Worm (Caenorhabditis elegans) whole organism, L4 larva: ENCODE results near the gene dnj-5.
A peak's percentile ranks its signal among the peaks of the same experiment; 100 is the strongest.

Experiments
- F37D6.2 ChIP-seq: sonication (generic microtip); optimal IDR thresholded peaks from 2 replicates; lab custom pipeline; 2016; ENCODE audit warnings: mild to moderate bottlenecking, missing genetic modification characterization, missing compliant biosample characterization
- T26A8.4 ChIP-seq: fragments of 200-800 bp; sonication (Bioruptor generic); IDR thresholded peaks from 2 replicates; pipeline ENCODE4 v1.3.6; 2022; ENCODE audit warnings: missing genetic modification characterization, missing compliant biosample characterization
- ZK337.2 ChIP-seq: fragments of 200-800 bp; sonication (Bioruptor generic); IDR thresholded peaks from 2 replicates; pipeline ENCODE4 v1.3.6; 2022; ENCODE audit warnings: missing genetic modification reagents, missing genetic modification characterization, missing compliant biosample characterization
- aha-1 ChIP-seq: fragments of 150-350 bp; peaks from one replicate; lab custom pipeline; 2014; ENCODE audit warnings: missing biosample characterization, missing genetic modification characterization
- ctbp-1 ChIP-seq: fragments of 200-800 bp; sonication (Bioruptor generic); IDR thresholded peaks from 2 replicates; pipeline ENCODE4 v1.3.6; 2022; ENCODE audit warnings: missing genetic modification reagents, missing genetic modification characterization, missing compliant biosample characterization
- dmd-9 ChIP-seq: fragments of 200-800 bp; sonication (Bioruptor generic); IDR thresholded peaks from 2 replicates; pipeline ENCODE4 v1.3.6; 2022; ENCODE audit warnings: missing genetic modification reagents, missing genetic modification characterization, missing compliant biosample characterization
- dpl-1 ChIP-seq: fragments of 150-350 bp; optimal IDR thresholded peaks from 2 replicates; lab custom pipeline; 2014; ENCODE audit warnings: missing biosample characterization, missing genetic modification reagents, missing genetic modification characterization
- egl-27 ChIP-seq: sonication (generic microtip); optimal IDR thresholded peaks from 3 replicates; lab custom pipeline; 2017; ENCODE audit warnings: missing biosample characterization, missing genetic modification reagents, missing genetic modification characterization
- egl-43 ChIP-seq: fragments of 200-800 bp; sonication (Bioruptor generic); IDR thresholded peaks from 2 replicates; pipeline ENCODE4 v1.3.6; 2022; ENCODE audit warnings: missing genetic modification reagents, missing genetic modification characterization, missing compliant biosample characterization
- fkh-10 ChIP-seq: fragments of 150-350 bp; optimal IDR thresholded peaks from 2 replicates; lab custom pipeline; 2014; ENCODE audit warnings: missing biosample characterization, missing genetic modification reagents, missing genetic modification characterization
- fos-1 ChIP-seq: fragments of 150-350 bp; optimal IDR thresholded peaks from 2 replicates; lab custom pipeline; 2014; ENCODE audit warnings: missing biosample characterization, missing genetic modification characterization
- hmg-1.1 ChIP-seq: fragments of 200-800 bp; sonication (Bioruptor generic); IDR thresholded peaks from 2 replicates; pipeline ENCODE4 v1.3.6; 2022; ENCODE audit warnings: missing genetic modification reagents, missing genetic modification characterization, missing compliant biosample characterization
- lin-15B ChIP-seq: fragments of 150-350 bp; sonication (generic microtip); optimal IDR thresholded peaks from 3 replicates; lab custom pipeline; 2014; ENCODE audit warnings: missing biosample characterization, missing genetic modification characterization
- lin-29 ChIP-seq: fragments of 200-800 bp; sonication (Bioruptor generic); IDR thresholded peaks from 2 replicates; pipeline ENCODE4 v1.3.6; 2022; ENCODE audit warnings: missing genetic modification reagents, missing genetic modification characterization, missing compliant biosample characterization
- lin-38 ChIP-seq: fragments of 200-800 bp; sonication (Bioruptor generic); IDR thresholded peaks from 2 replicates; pipeline ENCODE4 v1.3.6; 2022; ENCODE audit warnings: missing genetic modification reagents, missing genetic modification characterization, missing compliant biosample characterization
- lsy-2 ChIP-seq, 2 experiments: fragments of 150-350 bp in 1 of 2; sonication (generic microtip) in 1 of 2; optimal IDR thresholded peaks; 2 replicates each; lab custom pipeline; 2014 to 2017; ENCODE audit warnings: missing biosample characterization in 2 of 2, missing genetic modification characterization in 2 of 2
- madf-5 ChIP-seq, 2 experiments: fragments of 200-800 bp; sonication (Bioruptor generic); IDR thresholded peaks; 2 replicates each; pipeline ENCODE4 v1.3.6; 2022; ENCODE audit warnings: missing compliant biosample characterization in 2 of 2, missing genetic modification characterization in 2 of 2
- mdl-1 ChIP-seq, 2 experiments: fragments of 150-350 bp in 1 of 2; sonication (generic microtip) in 1 of 2; optimal IDR thresholded peaks; 2 replicates each; lab custom pipeline; 2014 to 2017; ENCODE audit warnings: missing biosample characterization in 2 of 2, missing genetic modification characterization in 2 of 2
- mdt-29 ChIP-seq: fragments of 200-800 bp; sonication (Bioruptor generic); IDR thresholded peaks from 2 replicates; pipeline ENCODE4 v1.3.6; 2022; ENCODE audit warnings: missing genetic modification reagents, missing genetic modification characterization, missing compliant biosample characterization
- nhr-10 ChIP-seq: fragments of 150-350 bp; optimal IDR thresholded peaks from 2 replicates; lab custom pipeline; 2014; ENCODE audit warnings: missing biosample characterization, missing genetic modification characterization
- nhr-11 ChIP-seq: fragments of 150-350 bp; optimal IDR thresholded peaks from 2 replicates; lab custom pipeline; 2014; ENCODE audit warnings: missing biosample characterization, missing genetic modification characterization
- nhr-25 ChIP-seq: sonication (generic microtip); optimal IDR thresholded peaks from 2 replicates; lab custom pipeline; 2017; ENCODE audit warnings: missing genetic modification characterization, mild to moderate bottlenecking, missing compliant biosample characterization, antibody characterized with exemption, moderate library complexity, borderline replicate concordance; ENCODE audit not compliant: insufficient read depth
- nhr-28 ChIP-seq: fragments of 150-350 bp; optimal IDR thresholded peaks from 2 replicates; lab custom pipeline; 2014; ENCODE audit warnings: missing biosample characterization, missing genetic modification characterization
- nhr-6 ChIP-seq: fragments of 150-350 bp; optimal IDR thresholded peaks from 2 replicates; lab custom pipeline; 2014; ENCODE audit warnings: missing biosample characterization, missing genetic modification characterization
- rbr-2 ChIP-seq: sonication (generic microtip); optimal IDR thresholded peaks from 2 replicates; lab custom pipeline; 2016; ENCODE audit warnings: missing genotype, missing genetic modification characterization, missing compliant biosample characterization
- spr-1 ChIP-seq: sonication (generic microtip); optimal IDR thresholded peaks from 2 replicates; lab custom pipeline; 2016; ENCODE audit warnings: mild to moderate bottlenecking, missing genetic modification characterization, missing compliant biosample characterization
- spr-3 ChIP-seq: fragments of 200-800 bp; sonication (Bioruptor generic); optimal IDR thresholded peaks from 2 replicates; lab custom pipeline; 2018; ENCODE audit warnings: mild to moderate bottlenecking, missing genetic modification characterization, missing compliant biosample characterization
- unc-62 ChIP-seq, 3 experiments: fragments of 150-350 bp in 1 of 3; sonication (generic microtip); optimal IDR thresholded peaks in 2 of 3; peaks in 1 of 3; 1 replicate in 1 of 3; 2 replicates in 2 of 3; lab custom pipeline; 2014 to 2017; ENCODE audit warnings: missing biosample characterization in 3 of 3, missing genetic modification characterization in 3 of 3, missing genetic modification reagents in 3 of 3, missing genotype in 1 of 3
- ztf-7 ChIP-seq: fragments of 150-350 bp; optimal IDR thresholded peaks from 2 replicates; lab custom pipeline; 2014; ENCODE audit warnings: missing biosample characterization, missing genetic modification characterization

The dnj-5 gene

DNA sequence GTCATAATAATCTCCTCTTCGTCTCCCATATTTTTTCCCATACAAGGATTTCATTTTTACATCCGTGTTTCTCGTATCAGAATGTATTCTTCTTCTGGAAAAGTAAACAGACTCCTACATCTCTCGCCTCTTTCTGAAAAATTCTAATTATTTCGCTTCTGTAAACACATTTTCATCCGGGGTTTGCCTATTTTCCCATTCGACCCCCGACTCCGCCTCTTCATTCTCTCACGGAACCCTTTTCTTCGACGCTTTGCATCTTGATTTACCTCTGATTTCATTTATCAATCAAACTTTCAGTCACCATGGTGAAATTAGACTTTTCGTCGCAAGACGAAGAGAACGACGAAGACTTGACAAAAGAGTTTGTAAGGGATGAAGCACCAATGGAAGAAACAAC is 47.4 kb downstream of the dnj-5 start, which contains the start of gene snt-1:
Gene snt-1 (plus strand): TSS at position 301 of the 400 bp plus-strand sequence.
- TF ChIP-seq aha-1 (tag; lab: Kevin White, UChicago) (peak; percentile 35), ZK337.2 (GFP tag; lab: Robert Waterston, UW) (no peak)

- no peak for TF ChIP-seq T26A8.4 (GFP tag; lab: Robert Waterston, UW)
- TF ChIP-seq F37D6.2 (tag; lab: Kevin White, UChicago): peak; percentile 52
- peak; percentile 75 for TF ChIP-seq hmg-1.1
- peak in 1 of 2 experiments; percentile 18 for TF ChIP-seq lsy-2 (tag; optimal IDR thresholded peaks at IDR 0.05; lab: Kevin White, UChicago)
- TF ChIP-seq dpl-1 (GFP tag; lab: Kevin White, UChicago): no peak
- peak; percentile 53 for TF ChIP-seq rbr-2 (tag; lab: Kevin White, UChicago)
- TF ChIP-seq nhr-6 (tag; lab: Kevin White, UChicago): no peak
- peak; percentile 96 for TF ChIP-seq aha-1 (tag; lab: Kevin White, UChicago)
- peak; percentile 74 for TF ChIP-seq fkh-10 (GFP tag; lab: Kevin White, UChicago)
- 0 out of 2 replicates have a peak, but pooled peaks have one; percentile 39 for TF ChIP-seq ctbp-1
- TF ChIP-seq mdt-29 (GFP tag; lab: Robert Waterston, UW): no peak
- TF ChIP-seq mdl-1 (tag; optimal IDR thresholded peaks at IDR 0.05; lab: Kevin White, UChicago): peak in 1 of 2 experiments; percentile 14
- peak in 1 of 2 experiments; percentile 92 for TF ChIP-seq unc-62 (GFP tag; optimal IDR thresholded peaks at IDR 0.05 in 1 of 2; lab: Kevin White, UChicago)
- no peak for TF ChIP-seq unc-62 (tag; optimal IDR thresholded peaks at IDR 0.05; lab: Kevin White, UChicago)
Observed at ce11 chrII:6808539-6808938, 49.6 kb downstream of the dnj-5 start.

ce11 chrII:6807162-6807561 is 50.9 kb downstream of the dnj-5 start, which contains the start of gene F31E8.5:
Gene F31E8.5 (minus strand): TSS chrII:6807262.
- TF ChIP-seq ztf-7 (no peak), spr-3 (GFP tag; lab: Kevin White, UChicago) (no peak), nhr-11 (tag; lab: Kevin White, UChicago) (no peak), nhr-28 (tag; lab: Kevin White, UChicago) (no peak), lin-38 (no peak), spr-1 (tag; lab: Kevin White, UChicago) (no peak), nhr-25 (tag; lab: Kevin White, UChicago) (no peak), nhr-10 (tag; lab: Kevin White, UChicago) (no peak), fos-1 (no peak), madf-5 (GFP tag; IDR thresholded peaks at IDR 0.05; lab: Robert Waterston, UW) (no peak), lin-15B (tag; lab: Kevin White, UChicago) (no peak), mdt-29 (GFP tag; lab: Robert Waterston, UW) (no peak), egl-43 (GFP tag; lab: Robert Waterston, UW) (no peak), egl-27 (tag; lab: Kevin White, UChicago) (no peak), dmd-9 (GFP tag; lab: Robert Waterston, UW) (no peak), lin-29 (GFP tag; lab: Robert Waterston, UW) (no peak), lsy-2 (tag; optimal IDR thresholded peaks at IDR 0.05; lab: Kevin White, UChicago) (no peak)
